Fruit fly (Drosophila melanogaster) whole organism, embryonic: Measurements from ENCODE around the gene CG13654.

Experiments used
- Ada2b ChIP-seq: fragments of 200-800 bp; sonication (Bioruptor generic); IDR thresholded peaks from 2 replicates; pipeline ENCODE4 v1.3.6; 2022; ENCODE audit warnings: missing biosample characterization, missing genetic modification characterization
- Asciz ChIP-seq: fragments of 200-800 bp; sonication (Bioruptor generic); optimal IDR thresholded peaks from 2 replicates; lab custom pipeline; 2017; ENCODE audit warnings: missing biosample characterization, mild to moderate bottlenecking, missing genetic modification characterization, missing genetic modification reagents
- Awh ChIP-seq: fragments of 200-800 bp; sonication (Bioruptor generic); IDR thresholded peaks from 2 replicates; pipeline ENCODE4, ENCODE4 v1.3.6; 2022; ENCODE audit warnings: missing biosample characterization, missing genetic modification characterization
- CG10543 ChIP-seq: fragments of 200-800 bp; sonication (Bioruptor generic); optimal IDR thresholded peaks from 3 replicates; lab custom pipeline; 2017; ENCODE audit warnings: missing biosample characterization, mild to moderate bottlenecking, missing genetic modification characterization, moderate library complexity
- CG14965 ChIP-seq: fragments of 200-800 bp; sonication (Bioruptor generic); optimal IDR thresholded peaks from 2 replicates; lab custom pipeline; 2016; ENCODE audit warnings: missing biosample characterization, missing genetic modification characterization, borderline replicate concordance
- CG15514 ChIP-seq: fragments of 200-800 bp; sonication (Bioruptor generic); optimal IDR thresholded peaks from 3 replicates; lab custom pipeline; 2017; ENCODE audit warnings: missing biosample characterization, missing genetic modification characterization, mild to moderate bottlenecking, moderate library complexity, missing genetic modification reagents
- CG2889 ChIP-seq: fragments of 200-800 bp; sonication (Bioruptor generic); IDR thresholded peaks from 3 replicates; pipeline ENCODE4 v1.3.6; 2022; ENCODE audit warnings: missing biosample characterization, missing genetic modification characterization
- CG33213 ChIP-seq: fragments of 200-800 bp; sonication (Bioruptor generic); optimal IDR thresholded peaks from 3 replicates; lab custom pipeline; 2016; ENCODE audit warnings: missing biosample characterization, missing genetic modification characterization
- CG34224 ChIP-seq: fragments of 200-800 bp; sonication (Bioruptor generic); IDR thresholded peaks from 3 replicates; pipeline ENCODE4 v1.3.6; 2022; ENCODE audit warnings: missing biosample characterization, missing genetic modification characterization; ENCODE audit not compliant: partially characterized antibody
- CG4707 ChIP-seq: fragments of 200-800 bp; sonication (Bioruptor generic); optimal IDR thresholded peaks from 2 replicates; lab custom pipeline; 2018; ENCODE audit warnings: missing biosample characterization, mild to moderate bottlenecking, missing genetic modification characterization, moderate library complexity
- CG4730 ChIP-seq: fragments of 200-800 bp; sonication (Bioruptor generic); IDR thresholded peaks from 2 replicates; pipeline ENCODE4 v1.3.6; 2022; ENCODE audit warnings: missing biosample characterization, missing genetic modification characterization
- CG6254 ChIP-seq: fragments of 200-800 bp; sonication (Bioruptor generic); optimal IDR thresholded peaks from 3 replicates; lab custom pipeline; 2017; ENCODE audit warnings: mild to moderate bottlenecking, missing biosample characterization, missing genetic modification reagents, missing genetic modification characterization
- CG6689 ChIP-seq: fragments of 200-800 bp; sonication (Bioruptor generic); IDR thresholded peaks from 2 replicates; pipeline ENCODE4 v1.3.6; 2022; ENCODE audit warnings: missing biosample characterization, missing genetic modification characterization
- CG7928 ChIP-seq: fragments of 200-800 bp; sonication (Bioruptor generic); optimal IDR thresholded peaks from 2 replicates; lab custom pipeline; 2017; ENCODE audit warnings: missing biosample characterization, mild to moderate bottlenecking, missing genetic modification characterization
- CG8478 ChIP-seq: fragments of >200 bp; optimal IDR thresholded peaks from 2 replicates; lab custom pipeline; 2018
- CG9932 ChIP-seq: fragments of 200-800 bp; sonication (Bioruptor generic); IDR thresholded peaks from 2 replicates; pipeline ENCODE4 v1.3.6; 2022; ENCODE audit warnings: missing biosample characterization, missing genetic modification characterization
- Chrac-16 ChIP-seq: fragments of 200-800 bp; sonication (Bioruptor generic); optimal IDR thresholded peaks from 3 replicates; lab custom pipeline; 2016; ENCODE audit warnings: missing biosample characterization, missing genetic modification characterization
- Eip74EF ChIP-seq, 2 experiments: fragments of 200-800 bp in 1 of 2; fragments of >200 bp in 1 of 2; sonication (Bioruptor generic) in 1 of 2; optimal IDR thresholded peaks; 2 replicates each; lab custom pipeline; 2017 to 2019; ENCODE audit warnings: missing biosample characterization in 2 of 2, missing genetic modification characterization in 2 of 2, mild to moderate bottlenecking in 1 of 2, moderate library complexity in 1 of 2
- HHEX ChIP-seq: fragments of 200-800 bp; sonication (Bioruptor generic); optimal IDR thresholded peaks from 3 replicates; lab custom pipeline; 2017; ENCODE audit warnings: missing biosample characterization, mild to moderate bottlenecking, missing genetic modification characterization, missing genetic modification reagents
- HLH3B ChIP-seq: fragments of 200-800 bp; sonication (Bioruptor generic); IDR thresholded peaks from 2 replicates; pipeline ENCODE4 v1.3.6; 2022; ENCODE audit warnings: missing biosample characterization, missing genetic modification characterization
- HmgZ ChIP-seq: fragments of 200-800 bp; sonication (Bioruptor generic); optimal IDR thresholded peaks from 2 replicates; lab custom pipeline; 2018; ENCODE audit warnings: missing biosample characterization, mild to moderate bottlenecking, missing genetic modification characterization
- Med ChIP-seq: fragments of 200-800 bp; sonication (Bioruptor generic); peaks from one replicate; lab custom pipeline; 2016; ENCODE audit warnings: missing biosample characterization, missing genetic modification characterization, mild to moderate bottlenecking, inconsistent platforms, moderate library complexity
- Oli ChIP-seq: fragments of 200-800 bp; sonication (Bioruptor generic); optimal IDR thresholded peaks from 2 replicates; lab custom pipeline; 2018; ENCODE audit warnings: missing biosample characterization, mild to moderate bottlenecking, missing genetic modification characterization, moderate library complexity
- Six4 ChIP-seq: fragments of 200-800 bp; sonication (Bioruptor generic); optimal IDR thresholded peaks from 2 replicates; lab custom pipeline; 2016; ENCODE audit warnings: missing biosample characterization, missing genetic modification characterization
- Vsx1 ChIP-seq: fragments of 200-800 bp; sonication (Bioruptor generic); optimal IDR thresholded peaks from 2 replicates; lab custom pipeline; 2017; ENCODE audit warnings: missing biosample characterization, mild to moderate bottlenecking, missing genetic modification characterization, missing genetic modification reagents
- Xbp1 ChIP-seq: fragments of 200-800 bp; sonication (Bioruptor generic); optimal IDR thresholded peaks from 3 replicates; lab custom pipeline; 2016; ENCODE audit warnings: missing biosample characterization, mild to moderate bottlenecking, missing genetic modification characterization
- bsh ChIP-seq, 2 experiments: fragments of 200-800 bp; sonication (Bioruptor generic); optimal IDR thresholded peaks; 2 replicates each; lab custom pipeline; 2017 to 2018; ENCODE audit warnings: mild to moderate bottlenecking in 2 of 2, missing biosample characterization in 2 of 2, missing genetic modification characterization in 2 of 2, moderate library complexity in 1 of 2
- dimm ChIP-seq: fragments of 200-800 bp; sonication (Bioruptor generic); IDR thresholded peaks from 2 replicates; pipeline ENCODE4 v1.3.6; 2022; ENCODE audit warnings: missing biosample characterization, missing genetic modification characterization
- dpn ChIP-seq, 2 experiments: fragments of 200-800 bp; sonication (Bioruptor generic); optimal IDR thresholded peaks; 3 replicates each; lab custom pipeline; 2016; ENCODE audit warnings: missing biosample characterization in 2 of 2, missing genetic modification characterization in 2 of 2
- ems ChIP-seq: fragments of 200-800 bp; sonication (Bioruptor generic); optimal IDR thresholded peaks from 3 replicates; lab custom pipeline; 2016; ENCODE audit warnings: missing biosample characterization, missing genetic modification characterization
- grau ChIP-seq: fragments of 200-800 bp; optimal IDR thresholded peaks from 3 replicates; lab custom pipeline; 2019; ENCODE audit warnings: missing biosample characterization, mild to moderate bottlenecking, missing genetic modification characterization, moderate library complexity
- ind ChIP-seq: fragments of 200-800 bp; sonication (Bioruptor generic); optimal IDR thresholded peaks from 3 replicates; lab custom pipeline; 2016; ENCODE audit warnings: missing biosample characterization, missing genetic modification characterization
- lab ChIP-seq: fragments of 200-800 bp; sonication (Bioruptor generic); optimal IDR thresholded peaks from 3 replicates; lab custom pipeline; 2017; ENCODE audit warnings: missing biosample characterization, missing genetic modification characterization, mild to moderate bottlenecking, moderate library complexity, missing genetic modification reagents
- nmo ChIP-seq: fragments of 200-800 bp; sonication (Bioruptor generic); optimal IDR thresholded peaks from 2 replicates; lab custom pipeline; 2018; ENCODE audit warnings: missing biosample characterization, mild to moderate bottlenecking, missing genetic modification characterization, moderate library complexity
- pan ChIP-seq, 4 experiments: fragments of >200 bp in 3 of 4; fragments of 200-800 bp in 1 of 4; sonication (Bioruptor generic) in 1 of 4; optimal IDR thresholded peaks in 3 of 4; IDR thresholded peaks in 1 of 4; 2 replicates each; pipeline versions ENCODE4 v1.3.6 to Lab custom; 2017 to 2022; ENCODE audit warnings: missing biosample characterization in 2 of 4, missing genetic modification characterization in 2 of 4, mixed read lengths in 1 of 4
- pita ChIP-seq: fragments of 200-800 bp; sonication (Bioruptor generic); optimal IDR thresholded peaks from 2 replicates; lab custom pipeline; 2017; ENCODE audit warnings: missing biosample characterization, mild to moderate bottlenecking, missing genetic modification characterization
- pros ChIP-seq: fragments of 200-800 bp; sonication (Bioruptor generic); optimal IDR thresholded peaks from 3 replicates; lab custom pipeline; 2019; ENCODE audit warnings: missing biosample characterization, mild to moderate bottlenecking, missing genetic modification characterization, moderate library complexity
- ranshi ChIP-seq: fragments of 200-800 bp; sonication (Bioruptor generic); IDR thresholded peaks from 2 replicates; pipeline ENCODE4 v1.3.6; 2022; ENCODE audit warnings: missing biosample characterization, missing genetic modification characterization
- slbo ChIP-seq: fragments of 200-800 bp; sonication (Bioruptor generic); IDR thresholded peaks from 2 replicates; pipeline ENCODE4 v1.3.6; 2022; ENCODE audit warnings: missing biosample characterization, missing genetic modification characterization
- sob ChIP-seq: fragments of 200-800 bp; sonication (Bioruptor generic); IDR thresholded peaks from 2 replicates; pipeline ENCODE4 v1.3.6; 2022; ENCODE audit warnings: missing biosample characterization, missing genetic modification characterization
- twi ChIP-seq: fragments of 200-800 bp; optimal IDR thresholded peaks from 2 replicates; lab custom pipeline; 2019; ENCODE audit warnings: missing biosample characterization, mild to moderate bottlenecking, missing genetic modification characterization, moderate library complexity
- wek ChIP-seq: fragments of 200-800 bp; sonication (Bioruptor generic); optimal IDR thresholded peaks from 3 replicates; lab custom pipeline; 2018; ENCODE audit warnings: missing biosample characterization, mild to moderate bottlenecking, missing genetic modification characterization, moderate library complexity

CG13654 gene

DNA sequence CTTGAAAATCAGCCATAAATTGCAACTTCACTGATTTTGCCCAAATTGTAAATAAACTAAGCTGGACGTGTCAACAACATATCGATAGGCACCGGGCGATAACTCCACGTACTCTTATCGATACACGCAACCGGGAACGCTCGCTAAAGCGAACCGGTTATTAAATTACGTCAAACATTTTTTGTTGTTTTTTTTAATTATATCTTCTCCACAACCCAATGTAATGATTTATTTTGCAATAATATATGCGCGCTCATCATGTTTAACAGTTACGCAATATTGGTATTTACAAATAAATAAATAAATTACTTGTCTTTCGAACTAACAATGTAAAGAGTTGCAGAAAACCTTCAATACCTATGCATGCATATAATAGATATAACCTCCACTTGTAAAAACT lies 15.5 kb downstream of the CG13654 start, which contains the start of gene Saysd1 (continued):
- no peak for TF ChIP-seq bsh (GFP tag; optimal IDR thresholded peaks at IDR 0.05; lab: Kevin White, UChicago)
- TF ChIP-seq Vsx1 (GFP tag; lab: Kevin White, UChicago) = peak; percentile 30
- no peak for TF ChIP-seq ems (GFP tag; lab: Kevin White, UChicago)
- no peak for TF ChIP-seq slbo
- no peak for TF ChIP-seq dimm (GFP tag; lab: Robert Waterston, UW)
- peak; percentile 71 for TF ChIP-seq grau (tag; lab: Kevin White, UChicago)
- TF ChIP-seq Asciz = peak; percentile 28
- no peak for TF ChIP-seq CG2889 (GFP tag; lab: Robert Waterston, UW)
- peak; percentile 28; the same call in 1 of the 2 replicates for TF ChIP-seq Awh (GFP tag; lab: Robert Waterston, UW)
- TF ChIP-seq Ada2b (GFP tag; lab: Robert Waterston, UW) = peak; percentile 48; the same call in 1 of the 2 replicates
- peak; percentile 24; the same call in 1 of the 2 replicates for TF ChIP-seq CG4730
- no peak for TF ChIP-seq pan (optimal IDR thresholded peaks at IDR 0.05; lab: Kevin White, UChicago)
- TF ChIP-seq pan (GFP tag; optimal IDR thresholded peaks at IDR 0.05 in 1 of 2, IDR thresholded peaks at IDR 0.05 in 1 of 2) = peak in 1 of 2 experiments; percentile 53
- TF ChIP-seq CG7928 (GFP tag; lab: Kevin White, UChicago) = no peak
- TF ChIP-seq CG10543 (GFP tag; lab: Kevin White, UChicago) = peak; percentile 41
- TF ChIP-seq CG6689 = 0 out of 2 replicates have a peak, but pooled peaks have one; percentile 21
- peak; percentile 91 for TF ChIP-seq CG34224 (GFP tag; lab: Robert Waterston, UW)
- peak; percentile 13 for TF ChIP-seq Six4
- peak; percentile 62 for TF ChIP-seq wek (GFP tag; lab: Kevin White, UChicago)
- TF ChIP-seq Eip74EF (GFP tag; optimal IDR thresholded peaks at IDR 0.05; lab: Kevin White, UChicago) = no peak
- peak; percentile 51 for TF ChIP-seq lab (GFP tag; lab: Kevin White, UChicago)
- TF ChIP-seq nmo (GFP tag; lab: Kevin White, UChicago) = peak; percentile 26
- peak in 1 of 2 experiments; percentile 13 for TF ChIP-seq dpn (GFP tag; optimal IDR thresholded peaks at IDR 0.05; lab: Kevin White, UChicago)
- peak; percentile 38 for TF ChIP-seq CG15514 (GFP tag; lab: Kevin White, UChicago)

DNA sequence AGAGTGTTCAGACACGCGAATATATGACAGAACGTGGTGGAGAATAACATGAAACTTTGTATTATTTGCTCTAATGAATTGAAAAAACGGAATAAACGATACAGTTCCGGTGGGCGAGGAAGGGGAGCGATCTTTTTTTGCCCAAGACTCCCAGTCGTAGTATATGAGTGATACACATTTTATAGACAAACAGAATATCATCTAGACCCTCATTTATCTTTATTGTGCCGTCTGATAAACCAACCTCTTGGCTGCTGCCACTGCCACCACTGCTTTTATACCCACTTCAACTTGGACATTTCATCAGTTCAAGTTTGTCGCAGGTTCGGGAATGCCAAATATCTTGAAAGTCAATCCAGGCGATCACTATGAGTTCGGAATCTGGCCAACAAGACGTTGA lies 16.4 kb downstream of the CG13654 start, which contains the start of gene CG31106:
Gene CG31106, plus strand, starts transcription at position 301 of the 400 bp plus-strand sequence.
- TF ChIP-seq Med (peak; percentile 22), sob (GFP tag; lab: Robert Waterston, UW) (no peak)
- TF ChIP-seq, all 482 proteins: peak for 1

DNA sequence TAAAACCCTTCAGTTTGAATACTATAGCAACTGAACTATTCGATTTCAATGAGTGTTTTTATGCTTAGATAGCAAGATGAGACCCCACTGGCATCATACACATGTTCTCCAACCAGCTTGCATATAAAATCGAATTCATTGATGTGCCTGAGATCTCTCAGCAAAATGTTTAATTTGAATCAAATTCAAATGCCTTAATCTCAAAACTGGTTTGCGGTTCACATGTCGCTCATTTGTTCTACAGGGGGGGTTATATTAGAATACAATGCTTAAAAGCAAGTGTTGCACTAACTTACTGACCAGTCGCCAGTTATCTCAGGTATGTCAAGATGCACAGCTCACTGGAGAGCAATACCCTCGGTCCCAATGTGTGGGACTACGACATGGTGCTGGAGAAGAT lies 19.4 kb downstream of the CG13654 start, which contains the start of gene CG31103:
Gene CG31103, plus strand, starts transcription at position 301 of the 400 bp plus-strand sequence.
- TF ChIP-seq twi (tag; lab: Kevin White, UChicago) (no peak), pita (no peak), CG6254 (GFP tag; lab: Kevin White, UChicago) (no peak), CG14965 (no peak), CG8478 (no peak), CG9932 (GFP tag; lab: Robert Waterston, UW) (no peak), CG4707 (GFP tag; lab: Kevin White, UChicago) (no peak), ind (GFP tag; lab: Kevin White, UChicago) (no peak), Xbp1 (GFP tag; lab: Kevin White, UChicago) (no peak), HHEX (GFP tag; lab: Kevin White, UChicago) (no peak), HLH3B (no peak), ranshi (GFP tag; lab: Robert Waterston, UW) (no peak), CG33213 (GFP tag; lab: Kevin White, UChicago) (no peak), Chrac-16 (no peak), pros (GFP tag; lab: Kevin White, UChicago) (no peak), HmgZ (tag; lab: Kevin White, UChicago) (no peak), Oli (no peak)
